Fruit fly (Drosophila melanogaster): ENCODE data around the gene hzg.

DNA sequence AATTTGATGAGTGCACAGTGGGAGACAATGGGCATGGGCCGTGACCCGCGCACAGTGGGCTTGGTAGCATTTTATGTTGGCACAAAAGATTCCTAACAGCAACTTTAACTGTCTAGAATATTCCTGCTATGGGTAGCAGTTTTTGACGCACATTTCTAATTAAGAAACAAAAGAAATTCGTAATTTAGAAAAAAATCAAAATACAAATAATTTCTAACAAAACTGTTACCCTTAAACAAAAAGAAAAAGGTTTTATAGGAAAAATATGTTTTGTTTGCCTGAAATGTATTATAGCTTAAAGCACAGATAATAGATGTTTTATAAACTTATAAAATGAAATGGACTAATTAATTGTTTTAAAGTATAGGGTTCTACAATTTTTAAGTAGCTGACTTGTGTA lies 12.4 kb upstream of the hzg start:
- TF ChIP-seq kay (GFP tag; ENCODE audit: borderline replicate concordance) = no peak
- TF ChIP-seq CG7101 (tag; optimal IDR thresholded peaks at IDR 0.05) = no peak
- TF ChIP-seq CG14711 (tag; optimal IDR thresholded peaks at IDR 0.05) = no peak
- no peak for TF ChIP-seq Crg-1 (GFP tag; optimal IDR thresholded peaks at IDR 0.05)
- no peak for TF ChIP-seq CG11617 (GFP tag; optimal IDR thresholded peaks at IDR 0.05)
